Worm (Caenorhabditis elegans): ENCODE results near the gene twk-14.

twk-14 gene

ce11 chrV:12343419-12343969 lies 52.0 kb downstream of the twk-14 start, which contains the start of gene tomm-20 (continued):
- TF ChIP-seq rec-8 (tag; optimal IDR thresholded peaks at IDR 0.05) (no peak), K12H6.12 (tag; optimal IDR thresholded peaks at IDR 0.05) (peak; percentile 39), ztf-6 (GFP tag; IDR thresholded peaks at IDR 0.05) (0 out of 2 replicates have a peak, but pooled peaks have one; percentile 19), snpc-1.1 (tag; optimal IDR thresholded peaks at IDR 0.05; ENCODE audit: insufficient read depth) (peak; percentile 40), snpc-1.3 (tag; optimal IDR thresholded peaks at IDR 0.05; ENCODE audit: insufficient read depth) (peak; percentile 38), F39B2.1 (GFP tag; IDR thresholded peaks at IDR 0.05) (no peak), sea-2 (GFP tag; IDR thresholded peaks at IDR 0.05) (no peak), F57C9.4 (tag; optimal IDR thresholded peaks at IDR 0.05) (no peak), lin-40 (tag; optimal IDR thresholded peaks at IDR 0.05) (peak; percentile 93), lin-26 (GFP tag; IDR thresholded peaks at IDR 0.05) (no peak), let-607 (tag; optimal IDR thresholded peaks at IDR 0.05) (peak in 1 of 2 experiments; percentile 76), tbx-9 (tag; optimal IDR thresholded peaks at IDR 0.05; ENCODE audit: borderline replicate concordance) (no peak), aptf-3 (GFP tag; IDR thresholded peaks at IDR 0.05) (no peak), Y79H2A.3 (GFP tag; conservative IDR thresholded peaks at IDR 0.05) (no peak), madf-8 (GFP tag; conservative IDR thresholded peaks at IDR 0.05) (peak; percentile 65), zim-3 (tag; optimal IDR thresholded peaks at IDR 0.05) (no peak), F57A8.1 (GFP tag; optimal IDR thresholded peaks at IDR 0.05) (no peak), F33H1.4 (GFP tag; IDR thresholded peaks at IDR 0.05) (peak; percentile 73), repo-1 (tag; optimal IDR thresholded peaks at IDR 0.05) (peak; percentile 83), snpc-3.4 (tag; optimal IDR thresholded peaks at IDR 0.05) (peak; percentile 80), dpff-1 (tag; optimal IDR thresholded peaks at IDR 0.05) (no peak), mcd-1 (GFP tag; IDR thresholded peaks at IDR 0.05) (peak; percentile 90), nhr-80 (tag; optimal IDR thresholded peaks at IDR 0.05) (peak; percentile 58), F37B4.10 (GFP tag; IDR thresholded peaks at IDR 0.05) (no peak), hrde-1 (tag; optimal IDR thresholded peaks at IDR 0.05; ENCODE audit: borderline replicate concordance) (peak; percentile 38), ccch-3 (GFP tag; optimal IDR thresholded peaks at IDR 0.05) (no peak), cebp-1 (GFP tag; IDR thresholded peaks at IDR 0.05) (no peak), cebp-1 (tag; optimal IDR thresholded peaks at IDR 0.05) (peak; percentile 85), lin-35 (GFP tag; optimal IDR thresholded peaks at IDR 0.05) (peak; percentile 86 to 98 (median 92)), ceh-58 (GFP tag; IDR thresholded peaks at IDR 0.05) (no peak), Y53G8AR.9 (GFP tag; conservative IDR thresholded peaks at IDR 0.05) (peak; percentile 94), D2030.7 (GFP tag; IDR thresholded peaks at IDR 0.05) (peak; percentile 62), egrh-3 (GFP tag; IDR thresholded peaks at IDR 0.05) (no peak), rpc-1 (optimal IDR thresholded peaks at IDR 0.05) (no peak), rpc-1 (tag; optimal IDR thresholded peaks at IDR 0.05) (no peak), attf-3 (GFP tag; conservative IDR thresholded peaks at IDR 0.05) (peak; percentile 87), rcor-1 (GFP tag; IDR thresholded peaks at IDR 0.05) (peak; percentile 90), egl-44 (GFP tag; IDR thresholded peaks at IDR 0.05) (no peak), tlf-1 (GFP tag; optimal IDR thresholded peaks at IDR 0.05) (peak; percentile 86), F22D6.2 (tag; optimal IDR thresholded peaks at IDR 0.05) (peak; percentile 65), B0019.2 (GFP tag; conservative IDR thresholded peaks at IDR 0.05) (0 out of 2 replicates have a peak, but pooled peaks have one; percentile 37), nhr-27 (tag; optimal IDR thresholded peaks at IDR 0.05) (no peak), F49E8.2 (tag; optimal IDR thresholded peaks at IDR 0.05; ENCODE audit: insufficient read depth) (peak; percentile 56), ztf-26 (tag; optimal IDR thresholded peaks at IDR 0.05) (peak; percentile 79), dpl-1 (GFP tag; optimal IDR thresholded peaks at IDR 0.05) (peak; percentile 98), madf-10 (tag; optimal IDR thresholded peaks at IDR 0.05) (peak; percentile 58), somi-1 (GFP tag; optimal IDR thresholded peaks at IDR 0.05) (peak; percentile 47)

Measured in whole organism, young adult.